Fruit fly (Drosophila melanogaster): ENCODE measurements around the gene Snoo.

Snoo gene

DNA sequence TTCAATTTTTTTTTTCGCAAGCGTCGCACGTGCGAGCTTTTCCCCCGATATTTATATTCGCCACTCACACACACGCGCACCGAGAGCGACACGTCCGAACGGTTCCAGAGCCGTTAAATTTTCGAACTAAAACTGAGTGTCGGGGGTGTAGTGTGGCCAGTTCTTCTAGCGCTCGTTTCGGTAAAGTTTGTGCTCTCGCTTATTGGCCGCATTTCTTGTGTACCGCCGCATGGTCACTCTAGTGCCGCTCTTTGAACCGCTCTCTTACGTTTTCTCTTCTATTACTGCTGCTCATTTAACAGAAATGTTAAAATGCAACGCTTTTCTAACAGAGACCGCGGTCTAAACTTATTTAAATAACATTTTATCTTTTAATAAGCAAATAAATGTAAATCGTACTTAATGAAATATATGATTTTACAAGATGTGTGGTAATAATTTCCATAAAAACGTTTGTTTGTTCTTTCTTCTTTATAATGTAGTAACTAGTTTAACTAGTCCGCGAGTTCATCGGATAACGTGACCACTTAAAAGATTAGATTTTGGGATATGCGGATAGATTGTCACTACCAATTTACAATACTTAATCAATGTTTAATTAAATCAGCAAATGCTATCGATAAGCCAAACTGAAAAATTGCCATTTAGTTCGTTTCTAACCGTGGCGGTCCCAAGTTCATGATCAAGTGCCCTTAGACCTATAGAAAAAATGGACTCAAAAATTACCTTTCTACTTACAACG lies at the start of gene Snoo (continued):
- TF ChIP-seq Pdp1 (GFP tag; optimal IDR thresholded peaks at IDR 0.05) (peak in 1 of 2 experiments; percentile 31), Dip2 (GFP tag; IDR thresholded peaks at IDR 0.05) (no peak), D (optimal IDR thresholded peaks at IDR 0.05) (no peak), D (GFP tag; optimal IDR thresholded peaks at IDR 0.05) (no peak), CG2202 (tag; optimal IDR thresholded peaks at IDR 0.05) (no peak), ind (GFP tag; optimal IDR thresholded peaks at IDR 0.05) (no peak), Sin3A (optimal IDR thresholded peaks at IDR 0.05) (no peak), stc (GFP tag; IDR thresholded peaks at IDR 0.05) (no peak; the same call in 1 of the 2 replicates), jigr1 (GFP tag; IDR thresholded peaks at IDR 0.05) (no peak), CG3726 (GFP tag; IDR thresholded peaks at IDR 0.05) (no peak), hkb (optimal IDR thresholded peaks at IDR 0.05) (no peak), hkb (GFP tag; IDR thresholded peaks at IDR 0.05) (0 out of 2 replicates have a peak, but pooled peaks have one; percentile 20), CG34224 (GFP tag; IDR thresholded peaks at IDR 0.05; ENCODE audit: partially characterized antibody) (peak; percentile 46; the same call in 2 of the 3 replicates), CG15514 (GFP tag; optimal IDR thresholded peaks at IDR 0.05) (peak; percentile 72), trh (GFP tag; optimal IDR thresholded peaks at IDR 0.05) (no peak), CG17328 (GFP tag; IDR thresholded peaks at IDR 0.05) (peak; percentile 12; the same call in 1 of the 2 replicates), Hr39 (optimal IDR thresholded peaks at IDR 0.05) (no peak), CG4617 (GFP tag; optimal IDR thresholded peaks at IDR 0.05; ENCODE audit: borderline replicate concordance) (no peak), Oaz (GFP tag; IDR thresholded peaks at IDR 0.05) (no peak), Ets65A (GFP tag) (no peak), kni (GFP tag; optimal IDR thresholded peaks at IDR 0.05) (no peak), sima (GFP tag; optimal IDR thresholded peaks at IDR 0.05) (no peak), CG2889 (GFP tag; IDR thresholded peaks at IDR 0.05) (no peak), hb (GFP tag; IDR thresholded peaks at IDR 0.05; ENCODE audit: partially characterized antibody) (no peak), CG5180 (GFP tag; optimal IDR thresholded peaks at IDR 0.05) (peak; percentile 26), az2 (GFP tag; optimal IDR thresholded peaks at IDR 0.05) (no peak), Dbx (GFP tag; IDR thresholded peaks at IDR 0.05) (peak; percentile 35; the same call in 2 of the 3 replicates), Chrac-16 (GFP tag; optimal IDR thresholded peaks at IDR 0.05) (no peak), mirr (GFP tag; optimal IDR thresholded peaks at IDR 0.05) (peak; percentile 45), CG2678 (tag; optimal IDR thresholded peaks at IDR 0.05) (no peak), CG5245 (GFP tag; optimal IDR thresholded peaks at IDR 0.05) (no peak), HHEX (GFP tag; optimal IDR thresholded peaks at IDR 0.05) (no peak), Jarid2 (GFP tag; optimal IDR thresholded peaks at IDR 0.05) (peak; percentile 86), insv (GFP tag; optimal IDR thresholded peaks at IDR 0.05) (no peak), hth (optimal IDR thresholded peaks at IDR 0.05) (no peak), TFAM (GFP tag; optimal IDR thresholded peaks at IDR 0.05) (no peak), sim (GFP tag; IDR thresholded peaks at IDR 0.05) (no peak)

DNA sequence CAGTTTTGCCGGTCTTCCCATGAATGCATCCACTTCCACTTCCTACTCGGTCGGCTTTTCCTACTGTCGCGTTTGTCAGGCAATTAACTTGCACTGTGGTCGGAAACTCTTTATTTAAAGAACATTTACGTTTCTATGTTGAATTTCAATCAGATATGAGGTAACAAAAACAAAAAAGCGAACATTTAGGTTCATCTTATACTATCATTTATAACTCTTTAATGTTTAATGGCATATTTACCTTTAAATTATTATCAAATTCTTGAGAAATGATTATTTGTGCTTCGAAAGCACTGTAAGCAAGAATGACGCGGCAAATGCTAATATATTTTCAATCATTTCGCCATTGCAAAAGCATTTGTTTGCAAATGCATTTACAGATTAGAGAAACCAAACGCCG lies 49.8 kb upstream of the Snoo start:
- TF ChIP-seq gce (GFP tag; IDR thresholded peaks at IDR 0.05) (no peak), Med (GFP tag) (peak; percentile 42), chif (GFP tag; optimal IDR thresholded peaks at IDR 0.05) (no peak), ranshi (GFP tag; IDR thresholded peaks at IDR 0.05) (no peak), Ets97D (GFP tag; optimal IDR thresholded peaks at IDR 0.05) (no peak), row (GFP tag; IDR thresholded peaks at IDR 0.05) (peak; percentile 27; the same call in 1 of the 3 replicates), Optix (GFP tag; IDR thresholded peaks at IDR 0.05) (no peak), jing (GFP tag; optimal IDR thresholded peaks at IDR 0.05) (no peak), bbx (GFP tag; IDR thresholded peaks at IDR 0.05; ENCODE audit: partially characterized antibody) (no peak), CG3065 (GFP tag; optimal IDR thresholded peaks at IDR 0.05) (no peak), ATbp (GFP tag; optimal IDR thresholded peaks at IDR 0.05) (no peak), CG8359 (GFP tag; optimal IDR thresholded peaks at IDR 0.05; ENCODE audit: borderline replicate concordance) (no peak), esg (GFP tag; conservative IDR thresholded peaks at IDR 0.05) (no peak), Sox100B (GFP tag; optimal IDR thresholded peaks at IDR 0.05) (no peak), sens (GFP tag) (peak; percentile 12), CG33557 (GFP tag; optimal IDR thresholded peaks at IDR 0.05) (no peak), CG11398 (GFP tag; optimal IDR thresholded peaks at IDR 0.05) (no peak)

All from whole organism, embryonic.